Worm (Caenorhabditis elegans) whole organism, midembryonic: ENCODE data around the gene F07H5.13.
A peak's percentile ranks its signal among the peaks of the same experiment; 100 is the strongest.

Experiments
- T22C8.4 ChIP-seq: fragments of 200-800 bp; sonication (Bioruptor generic); IDR thresholded peaks from 2 replicates; pipeline ENCODE4 v1.3.6; 2022; ENCODE audit warnings: missing genetic modification characterization, missing compliant biosample characterization
- cog-1 ChIP-seq: sonication (generic microtip); optimal IDR thresholded peaks from 2 replicates; lab custom pipeline; 2016; ENCODE audit warnings: missing genetic modification characterization, missing compliant biosample characterization
- flt-1 ChIP-seq: fragments of 200-800 bp; sonication (Bioruptor generic); IDR thresholded peaks from 2 replicates; pipeline ENCODE4 v1.3.6; 2022; ENCODE audit warnings: missing genetic modification characterization, missing compliant biosample characterization
- klf-2 ChIP-seq: fragments of 200-800 bp; sonication (Bioruptor generic); conservative IDR thresholded peaks from 2 replicates; pipeline ENCODE4 v1.3.6; 2022; ENCODE audit warnings: missing genetic modification reagents, missing genetic modification characterization, missing compliant biosample characterization
- med-1 ChIP-seq: sonication (generic microtip); optimal IDR thresholded peaks from 2 replicates; lab custom pipeline; 2017; ENCODE audit warnings: missing genetic modification characterization, mild to moderate bottlenecking, missing compliant biosample characterization, antibody characterized with exemption, missing genetic modification reagents; ENCODE audit not compliant: insufficient read depth
- ref-1 ChIP-seq: fragments of 200-800 bp; sonication (Bioruptor generic); conservative IDR thresholded peaks from 2 replicates; pipeline ENCODE4 v1.3.6; 2022; ENCODE audit warnings: missing genetic modification reagents, missing genetic modification characterization, missing compliant biosample characterization
- tab-1 ChIP-seq: fragments of 200-800 bp; sonication (Bioruptor generic); IDR thresholded peaks from 2 replicates; pipeline ENCODE4 v1.3.6; 2022; ENCODE audit warnings: missing genetic modification characterization, missing compliant biosample characterization
- ztf-23 ChIP-seq: fragments of 200-800 bp; sonication (Bioruptor generic); IDR thresholded peaks from 2 replicates; pipeline ENCODE4 v1.3.6; 2022; ENCODE audit warnings: missing genetic modification reagents, missing genetic modification characterization, missing compliant biosample characterization
- ztf-29 ChIP-seq: fragments of 200-800 bp; sonication (Bioruptor generic); IDR thresholded peaks from 2 replicates; pipeline ENCODE4 v1.3.6; 2022; ENCODE audit warnings: missing genetic modification reagents, missing genetic modification characterization, missing compliant biosample characterization

The F07H5.13 gene

DNA sequence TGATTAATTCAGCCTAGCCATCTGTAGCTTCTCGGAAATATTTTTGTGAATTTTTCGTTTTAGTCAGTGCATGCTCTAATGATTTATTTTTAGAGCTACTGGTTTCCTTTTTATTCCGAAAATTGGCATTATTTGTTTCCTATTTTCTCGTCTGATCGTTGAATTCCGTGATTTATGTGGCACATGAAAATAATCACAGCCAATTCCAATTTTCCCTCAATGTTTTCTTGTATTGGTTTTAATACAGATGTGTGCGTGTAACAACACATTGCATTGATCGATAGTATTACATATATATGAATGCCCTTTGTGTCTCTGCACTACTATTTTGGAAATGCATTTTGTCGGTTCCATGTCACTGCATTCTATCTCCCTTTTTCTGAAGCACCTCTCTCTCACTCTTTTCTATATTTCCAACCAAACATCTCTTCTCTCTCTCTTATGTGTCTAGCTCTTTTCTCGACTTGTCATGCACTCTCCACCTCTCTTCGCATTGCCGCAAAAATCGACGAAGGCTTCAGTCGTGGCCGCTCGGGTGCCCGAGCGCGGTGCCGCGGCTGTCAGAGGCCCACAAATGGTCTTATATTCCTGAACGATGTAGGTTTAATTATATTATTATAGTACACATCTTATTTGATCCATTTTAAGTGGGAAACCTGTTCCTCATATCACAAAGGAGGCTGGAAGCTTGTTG is 6.0 kb upstream of the F07H5.13 start:
- TF ChIP-seq T22C8.4, result no peak
- TF ChIP-seq ztf-29 (GFP tag; lab: Robert Waterston, UW), result no peak
- 0 out of 2 replicates have a peak, but pooled peaks have one; percentile 11 for TF ChIP-seq tab-1 (GFP tag; lab: Robert Waterston, UW)
- no peak for TF ChIP-seq klf-2 (GFP tag; lab: Robert Waterston, UW)
- no peak for TF ChIP-seq cog-1 (tag; lab: Kevin White, UChicago)
- no peak for TF ChIP-seq flt-1 (GFP tag; lab: Robert Waterston, UW)
- 0 out of 2 replicates have a peak, but pooled peaks have one; percentile 46 for TF ChIP-seq ztf-23 (GFP tag; lab: Robert Waterston, UW)
- no peak for TF ChIP-seq ref-1

DNA sequence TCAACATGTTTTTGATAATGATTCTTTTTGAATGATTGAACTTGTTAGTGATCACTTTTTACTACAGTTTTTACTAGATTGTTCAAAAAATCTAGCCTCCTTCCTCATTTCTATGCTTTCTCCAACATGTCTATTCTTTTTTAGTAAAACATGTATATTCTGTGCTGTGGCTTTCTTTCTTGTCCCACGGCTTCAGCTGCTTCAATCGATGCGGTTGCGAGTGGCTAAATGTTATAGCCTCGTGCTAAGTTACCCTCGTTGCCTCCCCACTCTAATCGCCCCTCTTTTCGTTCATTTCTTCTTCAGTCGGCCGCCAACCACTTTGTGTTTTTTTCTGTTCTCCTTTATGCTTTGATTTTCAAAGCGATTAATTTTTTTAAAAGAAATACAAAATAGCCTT is 4.5 kb upstream of the F07H5.13 start:
- TF ChIP-seq ztf-29 (GFP tag; lab: Robert Waterston, UW), result no peak
- no peak for TF ChIP-seq ref-1
- TF ChIP-seq klf-2 (GFP tag; lab: Robert Waterston, UW), result no peak
- TF ChIP-seq med-1 (GFP tag; lab: Kevin White, UChicago), result no peak
- no peak for TF ChIP-seq flt-1 (GFP tag; lab: Robert Waterston, UW)
- no peak for TF ChIP-seq tab-1 (GFP tag; lab: Robert Waterston, UW)
- no peak for TF ChIP-seq ztf-23 (GFP tag; lab: Robert Waterston, UW)
- no peak for TF ChIP-seq cog-1 (tag; lab: Kevin White, UChicago)
- no peak for TF ChIP-seq T22C8.4

ce11 chrII:8787376-8787775 is 3.0 kb upstream of the F07H5.13 start:
- TF ChIP-seq klf-2 (GFP tag; lab: Robert Waterston, UW), result no peak
- TF ChIP-seq flt-1 (GFP tag; lab: Robert Waterston, UW), result peak; percentile 58; the same call in 1 of the 2 replicates
- TF ChIP-seq T22C8.4, result peak; percentile 90
- peak; percentile 95 for TF ChIP-seq cog-1 (tag; lab: Kevin White, UChicago)
- no peak for TF ChIP-seq tab-1 (GFP tag; lab: Robert Waterston, UW)
- no peak for TF ChIP-seq ztf-23 (GFP tag; lab: Robert Waterston, UW)
- TF ChIP-seq ref-1, result no peak

DNA sequence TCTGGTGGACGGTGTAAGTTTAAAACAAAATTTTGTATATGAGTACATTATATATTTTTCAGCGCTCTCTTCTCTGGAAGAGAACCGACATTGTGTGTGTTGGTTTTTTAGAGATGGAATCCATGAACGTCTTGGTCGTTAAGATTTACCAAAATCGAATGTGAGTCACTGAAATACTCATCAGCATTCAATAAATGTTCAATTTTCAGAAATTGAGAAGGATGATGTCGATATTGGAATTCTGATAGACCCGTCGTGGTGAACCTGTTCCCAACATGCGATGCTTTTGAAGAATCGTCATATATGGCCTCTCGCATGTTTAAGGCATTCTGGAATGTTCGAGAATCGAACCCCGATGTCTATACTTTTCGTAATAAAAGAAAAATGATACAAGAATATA is 1.6 kb upstream of the F07H5.13 start:
- no peak for TF ChIP-seq T22C8.4

DNA sequence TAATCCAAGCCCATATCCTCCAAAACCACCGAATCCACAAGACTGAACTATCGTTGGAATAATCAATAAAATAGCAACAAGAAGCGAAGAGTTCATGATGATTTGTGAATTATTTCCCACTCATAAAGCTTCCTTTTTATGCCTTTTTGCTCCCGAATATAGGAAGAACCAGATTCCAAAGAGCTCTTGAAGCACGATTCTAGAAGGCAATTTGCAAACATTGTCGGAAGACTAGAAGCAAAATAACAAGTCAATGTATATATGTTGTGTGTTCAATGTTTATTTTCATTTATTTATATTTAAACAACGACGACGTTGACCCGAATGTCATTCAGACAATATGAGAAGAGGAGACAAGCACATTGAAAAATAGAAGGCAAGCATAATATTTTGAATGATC is 2.3 kb downstream of the F07H5.13 start, which contains the start of gene idpa-2:
TSS of gene idpa-2 (minus strand) at position 101 of the 400 bp plus-strand sequence.
- TF ChIP-seq T22C8.4 (no peak), tab-1 (GFP tag; lab: Robert Waterston, UW) (no peak), ztf-29 (GFP tag; lab: Robert Waterston, UW) (no peak), ztf-23 (GFP tag; lab: Robert Waterston, UW) (no peak), ref-1 (no peak), flt-1 (GFP tag; lab: Robert Waterston, UW) (no peak), klf-2 (GFP tag; lab: Robert Waterston, UW) (no peak), med-1 (GFP tag; lab: Kevin White, UChicago) (no peak), cog-1 (tag; lab: Kevin White, UChicago) (no peak)

DNA sequence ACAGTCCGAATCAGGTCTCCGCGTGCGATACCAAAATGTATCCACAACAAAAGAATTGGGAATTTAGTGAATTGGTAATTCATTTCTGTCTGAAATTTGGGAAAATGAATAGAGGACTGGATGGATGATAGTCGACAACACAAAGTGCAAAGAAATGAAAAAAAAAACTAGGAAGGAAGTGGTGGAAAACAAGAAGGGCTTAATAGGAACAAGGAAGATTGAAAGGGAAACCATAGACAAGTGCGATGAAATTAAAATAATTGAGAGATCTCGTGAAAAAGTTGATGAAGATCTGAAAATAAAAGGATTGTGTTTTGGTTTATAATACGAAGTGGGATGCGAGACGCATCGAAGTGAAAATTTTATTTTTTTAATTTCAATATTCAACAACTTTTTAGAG is 3.7 kb downstream of the F07H5.13 start, which contains the start of gene F07H5.7:
TSS of gene F07H5.7 (minus strand) at position 101 of the 400 bp plus-strand sequence.
- no peak for TF ChIP-seq med-1 (GFP tag; lab: Kevin White, UChicago)
- no peak for TF ChIP-seq ztf-29 (GFP tag; lab: Robert Waterston, UW)
- TF ChIP-seq ztf-23 (GFP tag; lab: Robert Waterston, UW), result no peak
- TF ChIP-seq klf-2 (GFP tag; lab: Robert Waterston, UW), result no peak
- no peak for TF ChIP-seq cog-1 (tag; lab: Kevin White, UChicago)
- TF ChIP-seq flt-1 (GFP tag; lab: Robert Waterston, UW), result no peak
- TF ChIP-seq tab-1 (GFP tag; lab: Robert Waterston, UW), result no peak
- no peak for TF ChIP-seq ref-1
- no peak for TF ChIP-seq T22C8.4

ce11 chrII:8795227-8795626 is 4.9 kb downstream of the F07H5.13 start:
- TF ChIP-seq ztf-23 (GFP tag; lab: Robert Waterston, UW), result no peak
- TF ChIP-seq T22C8.4, result no peak
- no peak for TF ChIP-seq klf-2 (GFP tag; lab: Robert Waterston, UW)
- no peak for TF ChIP-seq ztf-29 (GFP tag; lab: Robert Waterston, UW)
- no peak for TF ChIP-seq ref-1
- no peak for TF ChIP-seq med-1 (GFP tag; lab: Kevin White, UChicago)
- no peak for TF ChIP-seq cog-1 (tag; lab: Kevin White, UChicago)
- no peak for TF ChIP-seq tab-1 (GFP tag; lab: Robert Waterston, UW)
- TF ChIP-seq flt-1 (GFP tag; lab: Robert Waterston, UW), result no peak

DNA sequence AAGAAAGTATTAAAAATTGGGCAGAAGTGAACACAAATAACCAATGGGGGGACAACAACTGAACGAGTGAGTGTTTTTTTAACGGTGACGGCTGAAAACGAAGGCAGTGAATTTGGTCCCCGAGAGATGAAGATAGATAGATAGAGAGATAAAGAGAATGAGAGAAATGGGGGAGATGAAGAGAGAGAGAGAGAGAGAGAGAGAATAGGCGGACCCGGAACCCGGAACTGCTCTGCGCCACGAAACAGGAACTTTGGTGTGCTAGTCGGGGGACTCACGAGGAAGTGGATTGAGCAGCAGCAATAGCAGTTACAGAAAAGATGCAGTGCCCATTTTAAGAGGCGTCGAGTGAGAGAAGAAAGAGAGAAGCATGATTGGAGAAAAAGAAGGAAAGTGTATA is 6.0 kb downstream of the F07H5.13 start:
- TF ChIP-seq klf-2 (GFP tag; lab: Robert Waterston, UW) (no peak), T22C8.4 (no peak), ztf-23 (GFP tag; lab: Robert Waterston, UW) (no peak), flt-1 (GFP tag; lab: Robert Waterston, UW) (no peak), ztf-29 (GFP tag; lab: Robert Waterston, UW) (no peak), cog-1 (tag; lab: Kevin White, UChicago) (no peak), tab-1 (GFP tag; lab: Robert Waterston, UW) (no peak), med-1 (GFP tag; lab: Kevin White, UChicago) (no peak), ref-1 (no peak)

- TF ChIP-seq ref-1 (no peak), med-1 (GFP tag; lab: Kevin White, UChicago) (no peak), ztf-23 (GFP tag; lab: Robert Waterston, UW) (no peak), klf-2 (GFP tag; lab: Robert Waterston, UW) (no peak), T22C8.4 (no peak), flt-1 (GFP tag; lab: Robert Waterston, UW) (no peak), ztf-29 (GFP tag; lab: Robert Waterston, UW) (no peak), cog-1 (tag; lab: Kevin White, UChicago) (no peak), tab-1 (GFP tag; lab: Robert Waterston, UW) (no peak)
Measured at ce11 chrII:8799725-8800124, 9.4 kb downstream of the F07H5.13 start.
